Fruit fly (Drosophila melanogaster) Kc167 (cell line): ENCODE measurements around the gene CG34288.

Experiments
- h ChIP-seq: fragments of >200 bp; optimal IDR thresholded peaks from 3 replicates; lab custom pipeline; 2018; ENCODE audit warnings: missing external identifiers
- insv ChIP-seq: fragments of >200 bp; optimal IDR thresholded peaks from 3 replicates; lab custom pipeline; 2018; ENCODE audit warnings: missing external identifiers
- ttk ChIP-seq: sonication (Bioruptor generic); optimal IDR thresholded peaks from 2 replicates; lab custom pipeline; 2017; ENCODE audit warnings: missing external identifiers

DNA sequence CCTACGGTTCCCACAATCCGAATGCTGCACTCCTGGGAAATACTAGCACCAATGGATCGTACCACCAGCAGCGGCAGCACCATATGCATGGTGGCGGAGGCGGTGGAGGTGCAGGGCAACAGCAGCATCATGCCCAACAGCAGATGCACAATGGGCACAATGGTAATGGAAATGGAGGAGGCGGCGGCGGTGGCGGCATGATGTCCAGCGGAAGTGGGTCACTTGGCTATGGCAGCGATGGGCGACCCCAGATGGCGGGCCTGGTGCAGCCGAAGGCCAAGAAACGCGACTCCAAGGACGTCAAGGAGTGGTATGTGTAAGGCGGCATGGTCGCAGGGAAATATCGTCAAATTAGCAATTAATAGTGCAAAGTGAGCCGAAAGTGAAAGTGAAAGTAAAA, 36.5 kb upstream of the CG34288 start:
- TF ChIP-seq ttk (lab: Kevin White, UChicago) = no peak
- no peak for TF ChIP-seq h
- no peak for TF ChIP-seq insv (lab: Kevin White, UChicago)
